Fruit fly (Drosophila melanogaster): ENCODE measurements around the gene eIF4E1.

dm6 chr3L:9429665-9430607 is 27.7 kb upstream of the eIF4E1 start, which contains the start of the genes RpS17 and MTF-1:
- TF ChIP-seq CG8478 (optimal IDR thresholded peaks at IDR 0.05): no peak
- TF ChIP-seq CTCF (optimal IDR thresholded peaks at IDR 0.05): peak; percentile 42 to 64
